Fruit fly (Drosophila melanogaster) S2 (cell line): ENCODE data around the gene CG31955.

ENCODE experiments used
- CG8478 ChIP-seq: fragments of >200 bp; optimal IDR thresholded peaks from 2 replicates; lab custom pipeline; 2018
- CTCF ChIP-seq, 2 experiments: fragments of >200 bp; optimal IDR thresholded peaks; 2 replicates each; lab custom pipeline; 2018

The CG31955 gene

DNA sequence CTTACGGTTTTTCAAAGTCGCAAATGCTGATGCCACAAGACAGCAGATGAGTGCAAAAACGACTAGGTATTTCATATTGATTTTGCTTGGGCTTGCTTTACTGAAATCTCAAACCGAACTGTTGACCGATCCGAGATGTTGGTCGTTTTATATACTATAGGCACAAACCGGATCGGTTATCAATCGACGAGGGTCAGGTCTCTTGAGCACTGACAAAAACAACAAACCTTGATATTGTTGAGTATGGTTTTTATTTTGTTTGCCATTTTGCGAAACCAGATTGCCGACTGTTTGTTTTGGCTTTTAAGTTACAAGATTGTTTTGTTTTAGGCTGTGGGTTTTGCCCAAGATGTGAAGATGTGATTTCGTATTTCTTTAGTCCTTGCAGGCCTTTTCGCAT lies 20.4 kb downstream of the CG31955 start, which contains the start of gene CG16704:
TSS of gene CG16704 (minus strand) at position 122 of the 400 bp plus-strand sequence.
- TF ChIP-seq CTCF (optimal IDR thresholded peaks at IDR 0.05; lab: Kevin White, UChicago) (no peak), CG8478 (lab: Kevin White, UChicago) (no peak)

- TF ChIP-seq CG8478 (lab: Kevin White, UChicago) (no peak), CTCF (optimal IDR thresholded peaks at IDR 0.05; lab: Kevin White, UChicago) (no peak)
Measured at dm6 chr2L:3685139-3685851, 27.6 kb downstream of the CG31955 start.

DNA sequence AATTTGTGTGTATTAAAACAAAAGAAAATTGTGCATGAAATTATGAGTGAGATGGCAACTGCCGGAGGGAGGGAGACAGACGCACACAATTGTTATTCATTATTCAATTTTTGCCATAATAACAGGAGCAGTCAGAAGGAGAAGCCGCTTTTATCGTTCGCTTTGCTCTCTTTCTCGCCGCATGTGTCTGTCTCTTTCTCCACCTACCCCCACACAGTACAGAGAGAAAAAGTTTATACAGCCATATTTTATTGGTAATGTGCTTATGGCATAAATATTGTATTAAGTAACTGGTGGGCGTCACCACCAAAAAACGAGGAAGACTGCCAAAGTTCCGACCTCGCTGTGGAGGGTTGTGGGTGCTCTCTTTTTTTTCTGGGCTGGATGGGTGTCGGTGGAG lies 30.4 kb downstream of the CG31955 start:
- TF ChIP-seq CG8478 (lab: Kevin White, UChicago): no peak
- no peak for TF ChIP-seq CTCF (optimal IDR thresholded peaks at IDR 0.05; lab: Kevin White, UChicago)

DNA sequence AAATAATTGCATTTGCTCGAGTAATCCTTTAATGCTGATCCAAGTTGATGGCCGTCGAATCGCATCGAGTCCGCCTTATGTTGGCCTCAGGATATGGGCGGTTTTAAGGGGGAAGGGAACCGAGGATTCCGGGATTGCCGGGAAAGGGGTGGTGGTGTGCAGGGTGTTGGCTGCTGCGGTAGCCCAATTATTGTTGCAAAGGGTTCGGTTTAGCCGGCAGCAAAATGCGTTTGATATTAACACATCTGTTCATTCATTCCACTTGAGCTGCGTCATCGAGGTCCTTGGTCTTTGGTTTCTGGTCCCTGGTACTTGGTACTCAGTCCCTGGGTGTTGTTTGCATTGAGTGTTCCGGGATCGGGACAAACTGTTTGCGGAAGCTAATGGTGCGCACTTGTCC lies 31.6 kb downstream of the CG31955 start:
- TF ChIP-seq CTCF (optimal IDR thresholded peaks at IDR 0.05; lab: Kevin White, UChicago) (no peak), CG8478 (lab: Kevin White, UChicago) (no peak)

DNA sequence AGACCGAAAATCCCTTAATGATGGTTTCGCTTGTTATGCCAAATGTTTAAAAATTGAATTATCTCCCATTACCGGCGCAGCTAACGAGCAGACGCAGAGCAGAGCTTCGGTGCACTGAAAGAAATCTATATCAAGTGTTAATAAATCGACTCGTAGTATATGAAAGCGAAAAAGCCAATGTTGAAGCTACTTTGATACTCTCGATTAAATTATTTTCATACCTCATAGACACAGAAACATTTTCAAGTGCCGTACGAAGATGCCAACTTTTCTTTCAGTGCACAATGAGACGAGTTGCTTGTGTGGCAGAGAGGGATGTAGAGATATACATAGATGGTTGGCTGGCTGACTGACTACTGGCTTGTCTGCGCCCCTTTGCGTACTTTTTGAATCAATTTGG lies 37.1 kb downstream of the CG31955 start:
- TF ChIP-seq CG8478 (lab: Kevin White, UChicago) (no peak), CTCF (optimal IDR thresholded peaks at IDR 0.05; lab: Kevin White, UChicago) (no peak)

- no peak for TF ChIP-seq CG8478 (lab: Kevin White, UChicago)
Measured at dm6 chr2L:3670481-3670880, 42.4 kb downstream of the CG31955 start, which contains the start of gene Sfp24Bc. Gene Sfp24Bc, minus strand, starts transcription at chr2L:3670581.

DNA sequence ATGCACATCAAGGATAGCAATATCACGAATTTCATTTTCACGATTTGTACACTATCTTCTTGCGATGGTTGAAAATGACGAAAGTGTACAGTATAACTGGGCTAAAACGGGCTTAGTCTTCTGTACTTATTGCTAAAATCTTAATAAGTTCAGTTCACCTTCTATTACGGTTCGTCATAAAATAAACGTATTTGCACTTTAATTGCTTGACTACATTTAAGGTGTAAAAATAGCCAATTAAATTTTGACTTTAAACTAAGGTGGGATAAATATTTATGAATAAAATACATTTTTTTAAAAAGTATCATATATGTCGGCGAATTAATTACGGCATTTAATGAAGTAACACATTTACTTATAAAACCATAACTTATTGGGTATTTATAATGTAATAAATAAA lies 43.2 kb downstream of the CG31955 start, which contains the start of gene Sfp24Bb:
TSS of gene Sfp24Bb (minus strand) at position 101 of the 400 bp plus-strand sequence.
- TF ChIP-seq CTCF (optimal IDR thresholded peaks at IDR 0.05; lab: Kevin White, UChicago): no peak
- TF ChIP-seq CG8478 (lab: Kevin White, UChicago): no peak

- no peak for TF ChIP-seq CG8478 (lab: Kevin White, UChicago)
Measured at dm6 chr2L:3669034-3669433, 43.9 kb downstream of the CG31955 start, which contains the start of gene Sfp24Bd. Gene Sfp24Bd, minus strand, starts transcription at chr2L:3669134.

dm6 chr2L:3668451-3668850 lies 44.5 kb downstream of the CG31955 start, which contains the start of gene Sfp24Ba:
Gene Sfp24Ba, minus strand, starts transcription at chr2L:3668551.
- TF ChIP-seq CTCF (optimal IDR thresholded peaks at IDR 0.05; lab: Kevin White, UChicago) (no peak), CG8478 (lab: Kevin White, UChicago) (no peak)

DNA sequence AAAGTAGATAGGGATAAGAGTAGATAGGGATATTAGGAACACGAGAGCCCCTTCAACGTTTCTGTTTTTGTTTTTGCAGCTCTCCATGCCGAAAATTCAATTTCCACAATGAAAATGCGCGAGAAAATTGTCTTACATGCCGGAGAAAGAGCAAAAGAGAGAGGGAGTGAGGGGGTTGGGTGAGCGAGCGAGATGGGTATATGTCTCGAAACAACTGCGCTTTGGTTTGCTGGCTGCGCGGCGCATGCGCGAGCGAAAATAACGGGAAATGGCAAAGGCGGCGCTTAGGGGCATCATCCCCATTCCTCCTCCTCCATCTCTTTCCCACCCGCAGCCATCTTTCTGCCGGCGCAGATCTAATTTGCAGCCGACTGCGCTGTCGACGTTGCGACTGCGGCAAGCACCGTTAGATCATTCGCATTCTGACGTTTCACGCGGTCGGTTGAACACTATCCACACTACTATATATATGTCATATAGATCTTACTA lies 50.6 kb downstream of the CG31955 start, which contains the start of gene Drgx:
TSS of gene Drgx (plus strand) at position 439 of the 489 bp plus-strand sequence.
- TF ChIP-seq CTCF (optimal IDR thresholded peaks at IDR 0.05; lab: Kevin White, UChicago): peak in 1 of 2 experiments; percentile 18
- TF ChIP-seq CG8478 (lab: Kevin White, UChicago): no peak
